Fruit fly (Drosophila melanogaster) ovary, adult (tissue): ENCODE measurements around the gene EMC4.

Experiments
- CG17801 ChIP-seq: fragments of 200-800 bp; optimal IDR thresholded peaks from 2 replicates; lab custom pipeline; 2019; ENCODE audit warnings: missing biosample characterization, mild to moderate bottlenecking, missing genetic modification characterization, moderate library complexity; ENCODE audit not compliant: partially characterized antibody

EMC4 gene

dm6 chr3L:22879344-22879723, 11.3 kb upstream of the EMC4 start:
- no peak for TF ChIP-seq CG17801 (GFP tag; lab: Kevin White, UChicago)

DNA sequence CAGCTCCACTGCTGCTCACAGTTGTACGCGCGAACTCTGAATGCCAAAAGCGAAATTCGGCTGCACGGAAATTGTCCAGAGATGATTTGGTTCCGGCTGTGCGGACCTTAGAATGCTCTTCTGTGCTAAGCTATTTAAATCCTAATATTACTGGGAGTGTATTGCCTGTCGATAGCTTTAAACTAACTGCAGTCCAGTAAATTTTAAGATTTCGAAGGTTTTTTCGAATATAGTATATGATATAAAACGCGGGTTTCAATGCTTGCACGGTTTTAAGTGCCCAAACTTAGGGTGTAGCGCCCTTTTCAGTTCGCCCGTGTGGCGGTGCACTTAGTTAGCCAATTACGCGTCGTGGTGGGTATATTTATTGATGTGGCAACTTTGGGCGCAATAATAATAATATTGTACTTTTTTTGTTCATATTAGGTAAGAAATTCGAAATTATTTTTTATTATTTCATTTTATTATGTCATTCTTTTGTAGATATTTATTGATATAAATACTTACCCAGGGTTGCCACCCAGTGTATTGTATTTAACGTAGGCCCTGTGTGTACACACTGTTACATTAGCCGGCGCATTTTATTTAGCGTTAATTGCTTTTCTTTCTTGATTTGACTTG, 10.8 kb upstream of the EMC4 start, which contains the start of the genes Chro and Ssl1:
Chro (minus strand) TSS at position 262 of the 621 bp plus-strand sequence.
Ssl1 (plus strand) TSS at position 367 of the 621 bp plus-strand sequence.
- peak; percentile 100 for TF ChIP-seq CG17801 (GFP tag; lab: Kevin White, UChicago)

- TF ChIP-seq CG17801 (GFP tag; lab: Kevin White, UChicago), result no peak
These were observed 9.9 kb upstream of the EMC4 start for dm6 chr3L:22877934-22878333.

- TF ChIP-seq CG17801 (GFP tag; lab: Kevin White, UChicago), result no peak
These were observed 3.9 kb upstream of the EMC4 start, which contains the start of the genes CG11109 and Arf1 for dm6 chr3L:22871845-22872361. CG11109 (plus strand) TSS chr3L:22872200. Arf1 (minus strand) TSS chr3L:22872231.

DNA sequence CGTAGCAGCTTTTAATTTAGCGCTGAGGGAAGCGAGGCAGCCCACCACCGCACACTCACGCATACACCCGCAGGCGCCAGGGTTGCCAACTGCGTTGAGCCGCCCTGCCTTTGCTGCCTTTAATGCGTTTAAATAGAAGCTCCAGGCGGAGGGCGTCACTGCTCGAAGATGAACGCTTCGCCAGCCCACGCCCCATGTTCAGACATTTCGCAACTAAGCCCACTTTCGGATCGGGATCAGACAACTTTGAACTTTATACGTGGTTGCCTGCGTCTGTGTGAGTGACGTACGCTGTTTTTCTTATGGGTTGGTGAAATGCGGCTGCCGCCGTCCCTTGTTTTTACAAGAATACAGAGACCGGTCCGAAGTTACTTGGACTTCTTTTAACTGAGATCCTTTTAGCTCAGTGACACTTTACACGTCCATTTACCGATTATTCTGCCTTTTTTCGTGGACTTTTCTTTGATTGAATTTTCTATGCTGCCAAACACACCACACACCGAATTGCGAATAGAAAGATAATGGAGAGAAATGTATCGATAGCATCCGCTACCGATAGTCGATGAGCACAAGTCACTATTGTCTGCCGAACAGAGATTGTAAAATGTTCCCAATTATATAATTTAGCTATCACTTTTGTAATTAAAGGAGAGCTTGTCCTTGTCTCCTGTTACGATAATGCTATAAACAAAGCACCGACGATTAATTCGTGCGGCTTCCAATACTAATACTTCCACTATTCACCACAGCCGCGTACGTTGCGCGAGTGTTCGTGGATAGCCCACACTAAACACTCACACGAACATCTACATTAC, 3.2 kb upstream of the EMC4 start:
- no peak for TF ChIP-seq CG17801 (GFP tag; lab: Kevin White, UChicago)

DNA sequence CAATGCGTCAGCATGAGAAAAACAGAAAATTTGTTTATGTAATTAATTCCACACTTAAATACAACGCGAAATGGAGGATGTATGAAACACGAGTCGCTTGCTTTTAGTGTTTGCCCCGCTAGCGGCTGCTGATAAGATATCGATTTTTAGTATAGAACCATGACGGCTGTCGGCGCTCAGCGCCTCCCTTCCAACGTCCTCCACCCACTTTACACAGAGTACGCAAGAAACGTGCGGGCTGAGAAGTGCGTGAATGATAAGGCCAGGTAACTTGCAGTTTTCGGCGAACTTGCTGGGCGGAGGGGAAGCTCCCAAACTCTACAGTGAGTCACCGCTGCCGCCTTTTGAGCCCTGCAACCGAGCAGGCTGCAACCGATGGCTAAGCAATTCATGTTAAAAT, 2.3 kb upstream of the EMC4 start:
- TF ChIP-seq CG17801 (GFP tag; lab: Kevin White, UChicago), result no peak

dm6 chr3L:22865061-22865418, 3.0 kb downstream of the EMC4 start:
- no peak for TF ChIP-seq CG17801 (GFP tag; lab: Kevin White, UChicago)

dm6 chr3L:22864254-22865060, 3.6 kb downstream of the EMC4 start, which contains the start of gene CG33170:
CG33170 (plus strand) TSS chr3L:22864600.
- TF ChIP-seq CG17801 (GFP tag; lab: Kevin White, UChicago), result peak; percentile 14

dm6 chr3L:22863367-22864078, 4.5 kb downstream of the EMC4 start, which contains the start of gene CG33169:
CG33169 (plus strand) TSS chr3L:22863864.
- peak; percentile 49 for TF ChIP-seq CG17801 (GFP tag; lab: Kevin White, UChicago)

- no peak for TF ChIP-seq CG17801 (GFP tag; lab: Kevin White, UChicago)
These were observed 7.6 kb downstream of the EMC4 start, which contains the start of gene CG13239 for dm6 chr3L:22860487-22860886. CG13239 (plus strand) TSS chr3L:22860787.

DNA sequence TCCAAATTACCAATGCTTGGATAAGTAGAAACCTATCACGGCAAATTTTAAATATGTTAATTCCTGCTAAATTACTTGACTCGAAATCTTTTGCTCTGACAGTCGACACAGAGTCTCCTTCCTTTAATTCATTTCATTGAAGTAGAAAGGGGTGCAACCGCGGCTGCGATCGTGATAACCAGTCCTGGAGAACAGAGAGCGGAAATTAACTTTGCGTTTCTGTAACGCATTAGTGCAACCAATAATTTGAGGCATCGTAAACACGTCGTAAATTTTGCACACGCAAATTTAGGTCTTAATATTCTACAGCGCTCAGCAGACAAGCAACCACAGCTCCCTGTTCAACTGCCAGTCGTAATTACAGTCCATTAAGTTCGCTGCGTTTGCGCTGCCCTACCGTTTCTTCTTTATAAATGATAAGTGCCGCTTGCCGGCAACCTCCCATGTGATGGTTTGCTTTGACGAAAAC, 12.0 kb downstream of the EMC4 start, which contains the start of gene CG32459:
CG32459 (minus strand) TSS at position 51 of the 469 bp plus-strand sequence.
- no peak for TF ChIP-seq CG17801 (GFP tag; lab: Kevin White, UChicago)

DNA sequence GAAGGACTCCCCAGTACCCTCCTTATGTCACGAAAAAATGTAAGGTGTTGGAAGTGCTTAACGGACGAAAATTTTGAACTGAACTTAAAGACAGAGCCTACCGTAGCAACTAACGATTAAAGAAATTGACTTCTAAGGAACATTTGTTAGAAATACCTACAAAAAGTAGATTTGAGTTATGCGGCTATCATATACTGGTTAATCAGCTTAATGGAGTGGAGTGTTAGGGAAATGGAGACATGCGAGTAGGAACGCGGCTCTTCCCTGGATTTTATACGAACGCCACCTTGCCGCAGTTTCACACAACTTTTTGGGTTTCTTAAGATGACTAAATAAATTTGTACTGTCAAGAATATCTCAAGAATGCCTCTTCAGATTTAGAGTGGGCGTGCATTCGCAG, 14.6 kb downstream of the EMC4 start, which contains the start of gene CG32462:
CG32462 (minus strand) TSS at position 101 of the 400 bp plus-strand sequence.
- no peak for TF ChIP-seq CG17801 (GFP tag; lab: Kevin White, UChicago)
